Worm (Caenorhabditis elegans) whole organism, L4 larva: ENCODE data around the gene C49F8.14.

Experiments
- F26F4.8 ChIP-seq: fragments of 200-800 bp; sonication (Bioruptor generic); conservative IDR thresholded peaks from 2 replicates; pipeline ENCODE4 v1.3.6; 2022; ENCODE audit warnings: missing genetic modification characterization, missing compliant biosample characterization
- T20F7.1 ChIP-seq: fragments of 200-800 bp; sonication (Bioruptor generic); optimal IDR thresholded peaks from 2 replicates; lab custom pipeline; 2018; ENCODE audit warnings: mild to moderate bottlenecking, missing genetic modification characterization, missing compliant biosample characterization
- ama-1 ChIP-seq: fragments of 150-350 bp; optimal IDR thresholded peaks from 2 replicates; lab custom pipeline; 2014; ENCODE audit warnings: inconsistent platforms, mixed read lengths
- lsy-2 ChIP-seq, 2 experiments: fragments of 150-350 bp in 1 of 2; sonication (generic microtip) in 1 of 2; optimal IDR thresholded peaks; 2 replicates each; lab custom pipeline; 2014 to 2017; ENCODE audit warnings: missing biosample characterization in 2 of 2, missing genetic modification characterization in 2 of 2
- mxl-3 ChIP-seq: fragments of 200-800 bp; sonication (Bioruptor generic); optimal IDR thresholded peaks from 2 replicates; lab custom pipeline; 2018; ENCODE audit warnings: mild to moderate bottlenecking, missing genetic modification characterization, missing compliant biosample characterization
- nhr-6 ChIP-seq: fragments of 150-350 bp; optimal IDR thresholded peaks from 2 replicates; lab custom pipeline; 2014; ENCODE audit warnings: missing biosample characterization, missing genetic modification characterization
- nhr-77 ChIP-seq: fragments of 150-350 bp; optimal IDR thresholded peaks from 2 replicates; lab custom pipeline; 2014; ENCODE audit warnings: missing biosample characterization, missing genetic modification characterization
- pha-4 ChIP-seq, 2 experiments: fragments of 150-350 bp in 1 of 2; fragments of 200-800 bp in 1 of 2; sonication (Bioruptor generic) in 1 of 2; IDR thresholded peaks in 1 of 2; optimal IDR thresholded peaks in 1 of 2; 2 replicates each; pipeline versions ENCODE4 v1.3.6 to Lab custom; 2014 to 2022; ENCODE audit warnings: missing genetic modification characterization in 2 of 2, missing genetic modification reagents in 2 of 2, missing biosample characterization in 1 of 2, missing compliant biosample characterization in 1 of 2
- unc-62 ChIP-seq, 3 experiments: fragments of 150-350 bp in 1 of 3; sonication (generic microtip); optimal IDR thresholded peaks in 2 of 3; peaks in 1 of 3; 1 replicate in 1 of 3; 2 replicates in 2 of 3; lab custom pipeline; 2014 to 2017; ENCODE audit warnings: missing biosample characterization in 3 of 3, missing genetic modification characterization in 3 of 3, missing genetic modification reagents in 3 of 3, missing genotype in 1 of 3

ce11 chrX:13362486-13362885 lies 14.3 kb downstream of the C49F8.14 start, which contains the start of gene C49F8.15:
- TF ChIP-seq unc-62 (GFP tag; optimal IDR thresholded peaks at IDR 0.05 in 1 of 2; lab: Kevin White, UChicago) = no peak
- TF ChIP-seq unc-62 (tag; optimal IDR thresholded peaks at IDR 0.05; lab: Kevin White, UChicago) = no peak
- no peak for TF ChIP-seq F26F4.8
- no peak for TF ChIP-seq nhr-77 (tag; lab: Kevin White, UChicago)
- TF ChIP-seq mxl-3 = no peak
- TF ChIP-seq pha-4 (GFP tag; IDR thresholded peaks at IDR 0.05; lab: Robert Waterston, UW) = no peak
- no peak for TF ChIP-seq pha-4 (tag; optimal IDR thresholded peaks at IDR 0.05; lab: Kevin White, UChicago)
- no peak for TF ChIP-seq ama-1
- TF ChIP-seq T20F7.1 (GFP tag; lab: Kevin White, UChicago) = no peak
- no peak for TF ChIP-seq lsy-2 (tag; optimal IDR thresholded peaks at IDR 0.05; lab: Kevin White, UChicago)
- TF ChIP-seq nhr-6 (tag; lab: Kevin White, UChicago) = no peak
